Fruit fly (Drosophila melanogaster): ENCODE results near the gene CG4186.

Gene CG4186

dm6 chr3L:20769350-20769749 lies at the start of gene CG4186, which contains the start of gene CG4074 (continued):
- TF ChIP-seq CHES-1-like (GFP tag; optimal IDR thresholded peaks at IDR 0.05), result no peak
- TF ChIP-seq Pdp1 (GFP tag; optimal IDR thresholded peaks at IDR 0.05), result peak in 1 of 2 experiments; percentile 95
- TF ChIP-seq CG9437 (GFP tag; optimal IDR thresholded peaks at IDR 0.05), result no peak
- TF ChIP-seq ara (GFP tag; IDR thresholded peaks at IDR 0.05), result no peak
- TF ChIP-seq CG10147 (GFP tag; optimal IDR thresholded peaks at IDR 0.05), result no peak
- no peak for TF ChIP-seq CG12744 (GFP tag; optimal IDR thresholded peaks at IDR 0.05)
- TF ChIP-seq Mrtf (GFP tag; IDR thresholded peaks at IDR 0.05), result no peak
- no peak for TF ChIP-seq C15 (GFP tag; IDR thresholded peaks at IDR 0.05)
- no peak for TF ChIP-seq dati (GFP tag; IDR thresholded peaks at IDR 0.05)
- TF ChIP-seq Poxn (GFP tag; IDR thresholded peaks at IDR 0.05), result no peak
- TF ChIP-seq klu (GFP tag; IDR thresholded peaks at IDR 0.05), result no peak
- TF ChIP-seq bowl (GFP tag; IDR thresholded peaks at IDR 0.05), result no peak
- TF ChIP-seq CG2199 (GFP tag; IDR thresholded peaks at IDR 0.05), result no peak
- no peak for TF ChIP-seq CG1647 (GFP tag; optimal IDR thresholded peaks at IDR 0.05)
- TF ChIP-seq MBD-R2 (GFP tag; IDR thresholded peaks at IDR 0.05), result peak; percentile 96
- peak; percentile 8 for TF ChIP-seq nmo (GFP tag; optimal IDR thresholded peaks at IDR 0.05)
- TF ChIP-seq croc (GFP tag; conservative IDR thresholded peaks at IDR 0.05), result no peak
- no peak for TF ChIP-seq CG3065 (GFP tag; optimal IDR thresholded peaks at IDR 0.05)
- TF ChIP-seq ssp (GFP tag; IDR thresholded peaks at IDR 0.05), result no peak
- TF ChIP-seq ind (GFP tag; optimal IDR thresholded peaks at IDR 0.05), result no peak
- TF ChIP-seq ab (GFP tag; optimal IDR thresholded peaks at IDR 0.05), result no peak
- TF ChIP-seq aop (GFP tag; IDR thresholded peaks at IDR 0.05), result no peak
- TF ChIP-seq tll (GFP tag; optimal IDR thresholded peaks at IDR 0.05), result no peak
- peak; percentile 13; the same call in 1 of the 4 replicates for TF ChIP-seq Dll (GFP tag; IDR thresholded peaks at IDR 0.05; ENCODE audit: partially characterized antibody)
- no peak for TF ChIP-seq HmgD (GFP tag; optimal IDR thresholded peaks at IDR 0.05)
- TF ChIP-seq CG12769 (tag; optimal IDR thresholded peaks at IDR 0.05), result peak; percentile 51
- no peak for TF ChIP-seq CG12942 (GFP tag; optimal IDR thresholded peaks at IDR 0.05)
- TF ChIP-seq E2f1 (GFP tag; IDR thresholded peaks at IDR 0.05), result no peak
- no peak for TF ChIP-seq unpg (GFP tag; optimal IDR thresholded peaks at IDR 0.05)
- no peak for TF ChIP-seq CG18599 (GFP tag; optimal IDR thresholded peaks at IDR 0.05)
- no peak for TF ChIP-seq en (GFP tag; optimal IDR thresholded peaks at IDR 0.05)
- TF ChIP-seq Dref (GFP tag; IDR thresholded peaks at IDR 0.05), result no peak; the same call in 1 of the 2 replicates
- no peak for TF ChIP-seq Bgb (GFP tag; IDR thresholded peaks at IDR 0.05; ENCODE audit: partially characterized antibody)
- TF ChIP-seq mirr (GFP tag; optimal IDR thresholded peaks at IDR 0.05), result no peak
- no peak for TF ChIP-seq lab (GFP tag; optimal IDR thresholded peaks at IDR 0.05)
- TF ChIP-seq nerfin-2 (GFP tag; IDR thresholded peaks at IDR 0.05; ENCODE audit: partially characterized antibody), result no peak
- no peak for TF ChIP-seq Antp (GFP tag; optimal IDR thresholded peaks at IDR 0.05)
- TF ChIP-seq psq (GFP tag; optimal IDR thresholded peaks at IDR 0.05), result no peak
- no peak for TF ChIP-seq CG18619 (GFP tag; optimal IDR thresholded peaks at IDR 0.05)
- TF ChIP-seq ap (GFP tag; IDR thresholded peaks at IDR 0.05), result no peak
- no peak for TF ChIP-seq CG10654 (GFP tag; optimal IDR thresholded peaks at IDR 0.05)
- TF ChIP-seq CG32772 (GFP tag; IDR thresholded peaks at IDR 0.05), result no peak
- TF ChIP-seq Fer1 (GFP tag; optimal IDR thresholded peaks at IDR 0.05), result no peak
- no peak for TF ChIP-seq CG10274 (GFP tag; optimal IDR thresholded peaks at IDR 0.05)
- no peak for TF ChIP-seq lmd (GFP tag; IDR thresholded peaks at IDR 0.05)
- no peak for TF ChIP-seq wdn (GFP tag; IDR thresholded peaks at IDR 0.05)
- peak; percentile 9 for TF ChIP-seq CG12391 (tag; optimal IDR thresholded peaks at IDR 0.05)
- TF ChIP-seq CG14441 (GFP tag; IDR thresholded peaks at IDR 0.05), result no peak
- no peak for TF ChIP-seq Dad (GFP tag; optimal IDR thresholded peaks at IDR 0.05)
- no peak for TF ChIP-seq GATAe (GFP tag; conservative IDR thresholded peaks at IDR 0.05)
- TF ChIP-seq BtbVII (GFP tag; optimal IDR thresholded peaks at IDR 0.05), result no peak
- no peak for TF ChIP-seq CG8765 (GFP tag; IDR thresholded peaks at IDR 0.05)
